Worm (Caenorhabditis elegans): ENCODE data around the gene srw-98.

The srw-98 gene

ce11 chrV:1680770-1681169 lies 2.6 kb upstream of the srw-98 start, which contains the start of gene srw-91:
srw-91 (minus strand) TSS chrV:1680870.
- TF ChIP-seq dsc-1 (tag; optimal IDR thresholded peaks at IDR 0.05) (no peak), C16A3.4 (tag; optimal IDR thresholded peaks at IDR 0.05) (no peak), rnt-1 (tag; optimal IDR thresholded peaks at IDR 0.05) (no peak), pag-3 (tag; optimal IDR thresholded peaks at IDR 0.05; ENCODE audit: borderline replicate concordance, insufficient read depth) (no peak), fkh-4 (tag; optimal IDR thresholded peaks at IDR 0.05; ENCODE audit: borderline replicate concordance) (no peak), sptf-1 (tag; optimal IDR thresholded peaks at IDR 0.05) (no peak), tlp-1 (tag; optimal IDR thresholded peaks at IDR 0.05) (no peak), vab-15 (tag; optimal IDR thresholded peaks at IDR 0.05) (no peak), lin-15B (tag; optimal IDR thresholded peaks at IDR 0.05) (no peak), ces-1 (GFP tag; optimal IDR thresholded peaks at IDR 0.05) (no peak), dpl-1 (GFP tag; optimal IDR thresholded peaks at IDR 0.05) (no peak), ceh-90 (tag; optimal IDR thresholded peaks at IDR 0.05) (no peak), lin-35 (GFP tag; optimal IDR thresholded peaks at IDR 0.05) (no peak), xbp-1 (tag; optimal IDR thresholded peaks at IDR 0.05) (no peak), fos-1 (tag; optimal IDR thresholded peaks at IDR 0.05) (no peak), aha-1 (tag; optimal IDR thresholded peaks at IDR 0.05) (no peak), hpl-2 (GFP tag; optimal IDR thresholded peaks at IDR 0.05) (no peak)

- TF ChIP-seq nhr-76 (tag; optimal IDR thresholded peaks at IDR 0.05) (no peak), ztf-4 (tag; optimal IDR thresholded peaks at IDR 0.05) (no peak), nhr-77 (tag; optimal IDR thresholded peaks at IDR 0.05) (no peak), tlp-1 (tag; optimal IDR thresholded peaks at IDR 0.05) (no peak), C16A3.4 (tag; optimal IDR thresholded peaks at IDR 0.05) (no peak), vab-15 (tag; optimal IDR thresholded peaks at IDR 0.05) (no peak), nhr-237 (tag; optimal IDR thresholded peaks at IDR 0.05) (no peak), nhr-20 (tag; optimal IDR thresholded peaks at IDR 0.05) (no peak), tbx-2 (tag; optimal IDR thresholded peaks at IDR 0.05) (no peak), hlh-17 (GFP tag; optimal IDR thresholded peaks at IDR 0.05; ENCODE audit: borderline replicate concordance) (no peak), ces-1 (GFP tag; optimal IDR thresholded peaks at IDR 0.05) (no peak), snpc-4 (tag; optimal IDR thresholded peaks at IDR 0.05) (no peak), C04F5.9 (tag; optimal IDR thresholded peaks at IDR 0.05) (no peak), ceh-63 (GFP tag; optimal IDR thresholded peaks at IDR 0.05) (no peak), ceh-8 (GFP tag; optimal IDR thresholded peaks at IDR 0.05) (no peak), ceh-88 (GFP tag; IDR thresholded peaks at IDR 0.05) (no peak), elt-2 (tag; optimal IDR thresholded peaks at IDR 0.05) (no peak), mdl-1 (tag; optimal IDR thresholded peaks at IDR 0.05) (no peak)
Observed at ce11 chrV:1668216-1668615, 9.9 kb downstream of the srw-98 start, which contains the start of gene irld-42. irld-42 (plus strand) TSS chrV:1668516.

- no peak for TF ChIP-seq elt-3 (tag; optimal IDR thresholded peaks at IDR 0.05)
- no peak for TF ChIP-seq ceh-88 (GFP tag; IDR thresholded peaks at IDR 0.05)
- TF ChIP-seq mab-9 (GFP tag; IDR thresholded peaks at IDR 0.05) = no peak
- no peak for TF ChIP-seq mef-2 (tag; optimal IDR thresholded peaks at IDR 0.05)
- no peak for TF ChIP-seq Y116A8C.19 (tag; optimal IDR thresholded peaks at IDR 0.05; ENCODE audit: borderline replicate concordance)
- TF ChIP-seq ceh-8 (GFP tag; optimal IDR thresholded peaks at IDR 0.05) = no peak
- TF ChIP-seq nhr-237 (tag; optimal IDR thresholded peaks at IDR 0.05) = no peak
- no peak for TF ChIP-seq zag-1 (tag; optimal IDR thresholded peaks at IDR 0.05)
- TF ChIP-seq xbp-1 (tag; optimal IDR thresholded peaks at IDR 0.05) = no peak
- no peak for TF ChIP-seq aha-1 (tag; optimal IDR thresholded peaks at IDR 0.05)
- no peak for TF ChIP-seq zip-4 (GFP tag; optimal IDR thresholded peaks at IDR 0.05)
Observed at ce11 chrV:1666904-1667303, 11.2 kb downstream of the srw-98 start, which contains the start of gene K04F1.8. K04F1.8 (plus strand) TSS chrV:1667204.

- TF ChIP-seq snpc-4 (tag; optimal IDR thresholded peaks at IDR 0.05) = no peak
- no peak for TF ChIP-seq nhr-237 (tag; optimal IDR thresholded peaks at IDR 0.05)
- TF ChIP-seq nhr-85 (tag) = no peak
- no peak for TF ChIP-seq zip-4 (GFP tag; optimal IDR thresholded peaks at IDR 0.05)
- TF ChIP-seq snu-23 (GFP tag; optimal IDR thresholded peaks at IDR 0.05) = no peak
- no peak for TF ChIP-seq egl-13 (tag; optimal IDR thresholded peaks at IDR 0.05)
- TF ChIP-seq nhr-84 (tag; optimal IDR thresholded peaks at IDR 0.05) = no peak
- no peak for TF ChIP-seq ztf-4 (tag; optimal IDR thresholded peaks at IDR 0.05)
- TF ChIP-seq lin-15B (tag; optimal IDR thresholded peaks at IDR 0.05) = no peak
- no peak for TF ChIP-seq C34B4.2 (tag; optimal IDR thresholded peaks at IDR 0.05)
- no peak for TF ChIP-seq nhr-76 (tag; optimal IDR thresholded peaks at IDR 0.05)
- TF ChIP-seq alr-1 (tag; optimal IDR thresholded peaks at IDR 0.05; ENCODE audit: borderline replicate concordance) = no peak
- TF ChIP-seq rnt-1 (tag; optimal IDR thresholded peaks at IDR 0.05) = no peak
- TF ChIP-seq ces-1 (GFP tag; optimal IDR thresholded peaks at IDR 0.05) = no peak
- TF ChIP-seq irx-1 (tag; optimal IDR thresholded peaks at IDR 0.05) = no peak
- TF ChIP-seq efl-3 (GFP tag; optimal IDR thresholded peaks at IDR 0.05) = no peak
- no peak for TF ChIP-seq dpl-1 (GFP tag; optimal IDR thresholded peaks at IDR 0.05)
- no peak for TF ChIP-seq ztf-11 (tag; optimal IDR thresholded peaks at IDR 0.05)
- TF ChIP-seq sptf-1 (tag; optimal IDR thresholded peaks at IDR 0.05) = no peak
Observed at ce11 chrV:1664921-1665320, 13.2 kb downstream of the srw-98 start, which contains the start of gene K04F1.9. K04F1.9 (plus strand) TSS chrV:1665221.

Data from whole organism, L1 larva.